Worm (Caenorhabditis elegans) whole organism, L4 larva: Measurements from ENCODE around the gene str-214.
"Not testable (repeated sequence)": the region's sequence is repeated elsewhere in the genome, so short reads cannot be mapped to it uniquely, and the experiment has no call there.

Experiments
- D1046.2 ChIP-seq: fragments of 200-800 bp; sonication (Bioruptor generic); IDR thresholded peaks from 2 replicates; pipeline ENCODE4 v1.3.6; 2022; ENCODE audit warnings: missing genetic modification characterization, missing compliant biosample characterization
- F10B5.3 ChIP-seq: sonication (generic microtip); optimal IDR thresholded peaks from 2 replicates; lab custom pipeline; 2016; ENCODE audit warnings: mild to moderate bottlenecking, missing genetic modification characterization, missing compliant biosample characterization
- F44E2.7 ChIP-seq: fragments of 200-800 bp; sonication (Bioruptor generic); IDR thresholded peaks from 2 replicates; pipeline ENCODE4 v2.1.2; 2022; ENCODE audit warnings: missing genetic modification characterization, missing compliant biosample characterization
- F49E8.2 ChIP-seq: sonication (generic microtip); optimal IDR thresholded peaks from 2 replicates; lab custom pipeline; 2016; ENCODE audit warnings: missing compliant biosample characterization, mild to moderate bottlenecking, missing genetic modification characterization, borderline replicate concordance
- T26A8.4 ChIP-seq: fragments of 200-800 bp; sonication (Bioruptor generic); IDR thresholded peaks from 2 replicates; pipeline ENCODE4 v1.3.6; 2022; ENCODE audit warnings: missing genetic modification characterization, missing compliant biosample characterization
- Y105C5A.15 ChIP-seq: fragments of 200-800 bp; sonication (Bioruptor generic); IDR thresholded peaks from 2 replicates; pipeline ENCODE4 v1.3.6; 2022; ENCODE audit warnings: missing genetic modification characterization, missing compliant biosample characterization
- Y48G9A.11 ChIP-seq: fragments of 200-800 bp; sonication (Bioruptor generic); IDR thresholded peaks from 2 replicates; pipeline ENCODE4 v1.3.6; 2022; ENCODE audit warnings: missing genetic modification reagents, missing genetic modification characterization, missing compliant biosample characterization
- ZK546.5 ChIP-seq, 2 experiments: sonication (generic microtip); optimal IDR thresholded peaks; 2 replicates each; lab custom pipeline; 2017; ENCODE audit warnings: missing biosample characterization in 2 of 2, missing genetic modification characterization in 2 of 2
- aha-1 ChIP-seq: fragments of 150-350 bp; peaks from one replicate; lab custom pipeline; 2014; ENCODE audit warnings: missing biosample characterization, missing genetic modification characterization
- aly-2 ChIP-seq: sonication (generic microtip); optimal IDR thresholded peaks from 2 replicates; lab custom pipeline; 2018; ENCODE audit warnings: missing biosample characterization, missing genetic modification characterization
- attf-4 ChIP-seq: sonication (generic microtip); optimal IDR thresholded peaks from 3 replicates; lab custom pipeline; 2017; ENCODE audit warnings: missing biosample characterization, missing genetic modification characterization
- ceh-20 ChIP-seq: fragments of 200-800 bp; sonication (Bioruptor generic); IDR thresholded peaks from 2 replicates; pipeline ENCODE4 v1.3.6; 2022; ENCODE audit warnings: missing genetic modification reagents, missing genetic modification characterization, missing compliant biosample characterization
- ceh-62 ChIP-seq: sonication (generic microtip); optimal IDR thresholded peaks from 2 replicates; lab custom pipeline; 2017; ENCODE audit warnings: missing biosample characterization, missing genetic modification characterization
- ceh-82 ChIP-seq: sonication (generic microtip); optimal IDR thresholded peaks from 2 replicates; lab custom pipeline; 2017; ENCODE audit warnings: missing biosample characterization, missing genetic modification characterization
- daf-16 ChIP-seq, 3 experiments: sonication (generic microtip); optimal IDR thresholded peaks; 2 replicates each; lab custom pipeline; 2016 to 2017; ENCODE audit warnings: missing genetic modification characterization in 3 of 3, missing genetic modification reagents in 3 of 3, mild to moderate bottlenecking in 2 of 3, missing compliant biosample characterization in 2 of 3, missing biosample characterization in 1 of 3, moderate library complexity in 1 of 3
- daf-19 ChIP-seq: fragments of 200-800 bp; sonication (Bioruptor generic); conservative IDR thresholded peaks from 2 replicates; pipeline ENCODE4 v1.3.6; 2022; ENCODE audit warnings: missing genetic modification characterization, missing compliant biosample characterization
- dmd-6 ChIP-seq: fragments of 200-800 bp; sonication (Bioruptor generic); IDR thresholded peaks from 2 replicates; pipeline ENCODE4 v1.3.6; 2022; ENCODE audit warnings: missing genetic modification reagents, missing genetic modification characterization, missing compliant biosample characterization
- dve-1 ChIP-seq: sonication (generic microtip); optimal IDR thresholded peaks from 2 replicates; lab custom pipeline; 2017; ENCODE audit warnings: antibody characterized with exemption, mild to moderate bottlenecking, missing genetic modification characterization, missing compliant biosample characterization; ENCODE audit not compliant: insufficient read depth
- egl-43 ChIP-seq: fragments of 200-800 bp; sonication (Bioruptor generic); IDR thresholded peaks from 2 replicates; pipeline ENCODE4 v1.3.6; 2022; ENCODE audit warnings: missing genetic modification reagents, missing genetic modification characterization, missing compliant biosample characterization
- fkh-10 ChIP-seq: fragments of 150-350 bp; optimal IDR thresholded peaks from 2 replicates; lab custom pipeline; 2014; ENCODE audit warnings: missing biosample characterization, missing genetic modification reagents, missing genetic modification characterization
- hif-1 ChIP-seq, 2 experiments: sonication (generic microtip); optimal IDR thresholded peaks; 2 replicates each; lab custom pipeline; 2016 to 2017; ENCODE audit warnings: missing compliant biosample characterization in 2 of 2, missing genetic modification characterization in 2 of 2, missing genetic modification reagents in 2 of 2, missing genotype in 2 of 2, mild to moderate bottlenecking in 1 of 2
- hlh-11 ChIP-seq: fragments of 200-800 bp; sonication (Bioruptor generic); optimal IDR thresholded peaks from 2 replicates; lab custom pipeline; 2018; ENCODE audit warnings: mild to moderate bottlenecking, missing genetic modification characterization, missing compliant biosample characterization
- hlh-30 ChIP-seq: sonication (generic microtip); optimal IDR thresholded peaks from 2 replicates; lab custom pipeline; 2017; ENCODE audit warnings: antibody characterized with exemption, mild to moderate bottlenecking, missing genetic modification characterization, missing compliant biosample characterization; ENCODE audit not compliant: insufficient read depth
- hmg-1.1 ChIP-seq: fragments of 200-800 bp; sonication (Bioruptor generic); IDR thresholded peaks from 2 replicates; pipeline ENCODE4 v1.3.6; 2022; ENCODE audit warnings: missing genetic modification reagents, missing genetic modification characterization, missing compliant biosample characterization
- lim-7 ChIP-seq: fragments of 200-800 bp; sonication (Bioruptor generic); IDR thresholded peaks from 2 replicates; pipeline ENCODE4 v1.3.6; 2022; ENCODE audit warnings: missing genetic modification characterization, missing compliant biosample characterization
- lin-38 ChIP-seq: fragments of 200-800 bp; sonication (Bioruptor generic); IDR thresholded peaks from 2 replicates; pipeline ENCODE4 v1.3.6; 2022; ENCODE audit warnings: missing genetic modification reagents, missing genetic modification characterization, missing compliant biosample characterization
- lsy-2 ChIP-seq, 2 experiments: fragments of 150-350 bp in 1 of 2; sonication (generic microtip) in 1 of 2; optimal IDR thresholded peaks; 2 replicates each; lab custom pipeline; 2014 to 2017; ENCODE audit warnings: missing biosample characterization in 2 of 2, missing genetic modification characterization in 2 of 2
- mdt-29 ChIP-seq: fragments of 200-800 bp; sonication (Bioruptor generic); IDR thresholded peaks from 2 replicates; pipeline ENCODE4 v1.3.6; 2022; ENCODE audit warnings: missing genetic modification reagents, missing genetic modification characterization, missing compliant biosample characterization
- nhr-10 ChIP-seq: fragments of 150-350 bp; optimal IDR thresholded peaks from 2 replicates; lab custom pipeline; 2014; ENCODE audit warnings: missing biosample characterization, missing genetic modification characterization
- nhr-102 ChIP-seq: sonication (generic microtip); optimal IDR thresholded peaks from 2 replicates; lab custom pipeline; 2016; ENCODE audit warnings: mild to moderate bottlenecking, missing genetic modification characterization, moderate library complexity, missing compliant biosample characterization
- nhr-28 ChIP-seq: fragments of 150-350 bp; optimal IDR thresholded peaks from 2 replicates; lab custom pipeline; 2014; ENCODE audit warnings: missing biosample characterization, missing genetic modification characterization
- nhr-42 ChIP-seq: fragments of 200-800 bp; sonication (Bioruptor generic); IDR thresholded peaks from 2 replicates; pipeline ENCODE4 v1.3.6; 2022; ENCODE audit warnings: missing genetic modification characterization, missing compliant biosample characterization
- nhr-48 ChIP-seq: sonication (generic microtip); optimal IDR thresholded peaks from 2 replicates; lab custom pipeline; 2016; ENCODE audit warnings: mild to moderate bottlenecking, missing genetic modification characterization, missing compliant biosample characterization
- nhr-6 ChIP-seq: fragments of 150-350 bp; optimal IDR thresholded peaks from 2 replicates; lab custom pipeline; 2014; ENCODE audit warnings: missing biosample characterization, missing genetic modification characterization
- nhr-77 ChIP-seq: fragments of 150-350 bp; optimal IDR thresholded peaks from 2 replicates; lab custom pipeline; 2014; ENCODE audit warnings: missing biosample characterization, missing genetic modification characterization
- pha-4 ChIP-seq, 2 experiments: fragments of 150-350 bp in 1 of 2; fragments of 200-800 bp in 1 of 2; sonication (Bioruptor generic) in 1 of 2; IDR thresholded peaks in 1 of 2; optimal IDR thresholded peaks in 1 of 2; 2 replicates each; pipeline versions ENCODE4 v1.3.6 to Lab custom; 2014 to 2022; ENCODE audit warnings: missing genetic modification characterization in 2 of 2, missing genetic modification reagents in 2 of 2, missing biosample characterization in 1 of 2, missing compliant biosample characterization in 1 of 2
- saeg-2 ChIP-seq: fragments of 200-800 bp; sonication (Bioruptor generic); IDR thresholded peaks from 2 replicates; pipeline ENCODE4 v1.3.6; 2022; ENCODE audit warnings: missing genetic modification reagents, missing genetic modification characterization, missing compliant biosample characterization
- set-16 ChIP-seq: fragments of 200-800 bp; sonication (Bioruptor generic); IDR thresholded peaks from 2 replicates; pipeline ENCODE4 v1.3.6; 2022; ENCODE audit warnings: missing genetic modification reagents, missing genetic modification characterization, missing compliant biosample characterization
- snpc-1.2 ChIP-seq: fragments of 200-800 bp; sonication (Bioruptor generic); IDR thresholded peaks from 2 replicates; pipeline ENCODE4 v1.3.6; 2022; ENCODE audit warnings: missing genetic modification reagents, missing genetic modification characterization, missing compliant biosample characterization
- snpc-4 ChIP-seq: fragments of 150-350 bp; optimal IDR thresholded peaks from 2 replicates; lab custom pipeline; 2014; ENCODE audit warnings: missing biosample characterization, missing genetic modification characterization
- spr-1 ChIP-seq: sonication (generic microtip); optimal IDR thresholded peaks from 2 replicates; lab custom pipeline; 2016; ENCODE audit warnings: mild to moderate bottlenecking, missing genetic modification characterization, missing compliant biosample characterization
- tag-97 ChIP-seq: fragments of 200-800 bp; sonication (Bioruptor generic); IDR thresholded peaks from 2 replicates; pipeline ENCODE4 v1.3.6; 2022; ENCODE audit warnings: missing genetic modification characterization, missing compliant biosample characterization
- tra-1 ChIP-seq: fragments of 200-800 bp; sonication (Bioruptor generic); IDR thresholded peaks from 2 replicates; pipeline ENCODE4 v1.3.6; 2022; ENCODE audit warnings: missing genetic modification reagents, missing genetic modification characterization, missing compliant biosample characterization
- vab-7 ChIP-seq: fragments of 200-800 bp; sonication (Bioruptor generic); IDR thresholded peaks from 2 replicates; pipeline ENCODE4 v1.3.6; 2022; ENCODE audit warnings: missing genetic modification reagents, missing genetic modification characterization, missing compliant biosample characterization
- zfp-3 ChIP-seq: fragments of 200-800 bp; sonication (Bioruptor generic); conservative IDR thresholded peaks from 2 replicates; pipeline ENCODE4 v1.3.6; 2022; ENCODE audit warnings: missing genetic modification reagents, missing genetic modification characterization, missing compliant biosample characterization

str-214 gene

ce11 chrV:16341497-16342257 lies 26.6 kb downstream of the str-214 start:
- 0 out of 2 replicates have a peak, but pooled peaks have one; percentile 12 for TF ChIP-seq T26A8.4 (GFP tag; lab: Robert Waterston, UW)
- TF ChIP-seq lim-7 (GFP tag; lab: Robert Waterston, UW), result peak; percentile 26; the same call in 1 of the 2 replicates
- peak; percentile 51; the same call in 1 of the 2 replicates for TF ChIP-seq mdt-29 (GFP tag; lab: Robert Waterston, UW)
- peak; percentile 9 for TF ChIP-seq nhr-102 (tag; lab: Kevin White, UChicago)
- peak; percentile 10 for TF ChIP-seq hlh-11 (tag; lab: Kevin White, UChicago)
- peak; percentile 14 for TF ChIP-seq hlh-30 (tag; lab: Kevin White, UChicago)
- TF ChIP-seq daf-16 (GFP tag; optimal IDR thresholded peaks at IDR 0.05; lab: Kevin White, UChicago), result not testable (repeated sequence)
- TF ChIP-seq daf-16 (tag; optimal IDR thresholded peaks at IDR 0.05; lab: Kevin White, UChicago), result peak; percentile 24
- TF ChIP-seq set-16 (GFP tag; lab: Robert Waterston, UW), result peak; percentile 66
- peak; percentile 43; the same call in 1 of the 2 replicates for TF ChIP-seq dmd-6 (GFP tag; lab: Robert Waterston, UW)
- peak; percentile 92 for TF ChIP-seq aha-1 (tag; lab: Kevin White, UChicago)
- peak; percentile 27 for TF ChIP-seq dve-1 (tag; lab: Kevin White, UChicago)
- peak; percentile 63 for TF ChIP-seq egl-43 (GFP tag; lab: Robert Waterston, UW)

- TF ChIP-seq tra-1 (GFP tag; lab: Robert Waterston, UW), result no peak
- TF ChIP-seq nhr-6 (tag; lab: Kevin White, UChicago), result no peak
- TF ChIP-seq hif-1 (tag; optimal IDR thresholded peaks at IDR 0.05; lab: Kevin White, UChicago), result no peak
- TF ChIP-seq spr-1, result no peak
- TF ChIP-seq vab-7 (GFP tag; lab: Robert Waterston, UW), result no peak
- no peak for TF ChIP-seq saeg-2 (GFP tag; lab: Robert Waterston, UW)
- no peak for TF ChIP-seq lim-7 (GFP tag; lab: Robert Waterston, UW)
- no peak for TF ChIP-seq zfp-3 (GFP tag; lab: Robert Waterston, UW)
- no peak for TF ChIP-seq F10B5.3
- TF ChIP-seq set-16 (GFP tag; lab: Robert Waterston, UW), result no peak
- no peak for TF ChIP-seq egl-43 (GFP tag; lab: Robert Waterston, UW)
- TF ChIP-seq ceh-82 (tag; lab: Kevin White, UChicago), result no peak
- TF ChIP-seq daf-16 (GFP tag; optimal IDR thresholded peaks at IDR 0.05; lab: Kevin White, UChicago), result no peak
- TF ChIP-seq daf-16 (tag; optimal IDR thresholded peaks at IDR 0.05; lab: Kevin White, UChicago), result peak; percentile 39
- no peak for TF ChIP-seq D1046.2 (GFP tag; lab: Robert Waterston, UW)
- TF ChIP-seq ceh-20, result no peak
- no peak for TF ChIP-seq daf-19 (GFP tag; lab: Robert Waterston, UW)
- TF ChIP-seq lsy-2 (tag; optimal IDR thresholded peaks at IDR 0.05; lab: Kevin White, UChicago), result no peak
- TF ChIP-seq hmg-1.1 (GFP tag; lab: Robert Waterston, UW), result no peak
- TF ChIP-seq F49E8.2 (tag; lab: Kevin White, UChicago), result no peak
- no peak for TF ChIP-seq Y105C5A.15 (GFP tag; lab: Robert Waterston, UW)
- TF ChIP-seq aly-2 (tag; lab: Kevin White, UChicago), result no peak
- TF ChIP-seq fkh-10, result no peak
- no peak for TF ChIP-seq snpc-1.2 (GFP tag; lab: Robert Waterston, UW)
- no peak for TF ChIP-seq nhr-42 (GFP tag; lab: Robert Waterston, UW)
- TF ChIP-seq ZK546.5 (tag; optimal IDR thresholded peaks at IDR 0.05; lab: Kevin White, UChicago), result no peak
- peak; percentile 63 for TF ChIP-seq hlh-11 (tag; lab: Kevin White, UChicago)
- TF ChIP-seq nhr-28 (tag; lab: Kevin White, UChicago), result peak; percentile 54
- no peak for TF ChIP-seq nhr-10 (tag; lab: Kevin White, UChicago)
- no peak for TF ChIP-seq Y48G9A.11 (GFP tag; lab: Robert Waterston, UW)
- no peak for TF ChIP-seq aha-1 (tag; lab: Kevin White, UChicago)
- no peak for TF ChIP-seq ceh-62
- TF ChIP-seq tag-97 (GFP tag; lab: Robert Waterston, UW), result no peak
- TF ChIP-seq F44E2.7 (GFP tag; lab: Robert Waterston, UW), result no peak
- no peak for TF ChIP-seq nhr-48 (tag; lab: Kevin White, UChicago)
- TF ChIP-seq attf-4 (tag; lab: Kevin White, UChicago), result no peak
- TF ChIP-seq pha-4 (GFP tag; IDR thresholded peaks at IDR 0.05; lab: Robert Waterston, UW), result no peak
- no peak for TF ChIP-seq pha-4 (tag; optimal IDR thresholded peaks at IDR 0.05; lab: Kevin White, UChicago)
- TF ChIP-seq lin-38 (GFP tag; lab: Robert Waterston, UW), result no peak
- TF ChIP-seq snpc-4 (tag; lab: Kevin White, UChicago), result no peak
- peak; percentile 1 for TF ChIP-seq nhr-77 (tag; lab: Kevin White, UChicago)
- TF ChIP-seq dmd-6 (GFP tag; lab: Robert Waterston, UW), result peak; percentile 74
Measured at ce11 chrV:16342258-16342618, 27.1 kb downstream of the str-214 start, which contains the start of gene nhr-193. nhr-193 (plus strand) TSS chrV:16342308.
